Fruit fly (Drosophila melanogaster) whole organism, embryonic: ENCODE results near the gene CG5071.

Experiments used
- Atf6 ChIP-seq: fragments of 200-800 bp; sonication (Bioruptor generic); IDR thresholded peaks from 2 replicates; pipeline ENCODE4 v1.3.6; 2022; ENCODE audit warnings: missing biosample characterization, missing genetic modification characterization
- CG10267 ChIP-seq: fragments of 200-800 bp; sonication (Bioruptor generic); optimal IDR thresholded peaks from 2 replicates; lab custom pipeline; 2018; ENCODE audit warnings: missing biosample characterization, mild to moderate bottlenecking, missing genetic modification characterization, moderate library complexity
- CG10565 ChIP-seq: fragments of 200-800 bp; sonication (Bioruptor generic); optimal IDR thresholded peaks from 3 replicates; lab custom pipeline; 2016; ENCODE audit warnings: missing biosample characterization, mild to moderate bottlenecking, missing genetic modification characterization
- CG11456 ChIP-seq: fragments of 200-800 bp; sonication (Bioruptor generic); IDR thresholded peaks from 3 replicates; pipeline ENCODE4 v1.3.6; 2022; ENCODE audit warnings: missing biosample characterization, missing genetic modification characterization
- CG11695 ChIP-seq: fragments of 200-800 bp; sonication (Bioruptor generic); IDR thresholded peaks from 3 replicates; pipeline ENCODE4 v1.3.6; 2022; ENCODE audit warnings: missing biosample characterization, missing genetic modification characterization
- CG15696 ChIP-seq: fragments of 200-800 bp; sonication (Bioruptor generic); optimal IDR thresholded peaks from 2 replicates; lab custom pipeline; 2019; ENCODE audit warnings: missing biosample characterization, mild to moderate bottlenecking, missing genetic modification characterization, moderate library complexity
- CG1602 ChIP-seq: fragments of 200-800 bp; sonication (Bioruptor generic); optimal IDR thresholded peaks from 3 replicates; lab custom pipeline; 2016; ENCODE audit warnings: missing biosample characterization, missing genetic modification characterization
- CG17385 ChIP-seq: fragments of 200-800 bp; sonication (Bioruptor generic); optimal IDR thresholded peaks from 3 replicates; lab custom pipeline; 2018; ENCODE audit warnings: missing biosample characterization, mild to moderate bottlenecking, missing genetic modification characterization
- CG2199 ChIP-seq: fragments of 200-800 bp; sonication (Bioruptor generic); IDR thresholded peaks from 3 replicates; pipeline ENCODE4 v1.3.6; 2022; ENCODE audit warnings: missing biosample characterization, missing genetic modification characterization
- CG2678 ChIP-seq: fragments of 200-800 bp; sonication (Bioruptor generic); optimal IDR thresholded peaks from 3 replicates; lab custom pipeline; 2019; ENCODE audit warnings: missing biosample characterization, mild to moderate bottlenecking, missing genetic modification characterization, moderate library complexity
- CG2889 ChIP-seq: fragments of 200-800 bp; sonication (Bioruptor generic); IDR thresholded peaks from 3 replicates; pipeline ENCODE4 v1.3.6; 2022; ENCODE audit warnings: missing biosample characterization, missing genetic modification characterization
- CG30020 ChIP-seq: fragments of 200-800 bp; optimal IDR thresholded peaks from 2 replicates; lab custom pipeline; 2019; ENCODE audit warnings: missing biosample characterization, mild to moderate bottlenecking, missing genetic modification characterization, moderate library complexity
- CG3163 ChIP-seq: fragments of 200-800 bp; sonication (Bioruptor generic); optimal IDR thresholded peaks from 3 replicates; lab custom pipeline; 2016; ENCODE audit warnings: missing biosample characterization, missing genetic modification characterization
- CG3407 ChIP-seq: fragments of 200-800 bp; sonication (Bioruptor generic); optimal IDR thresholded peaks from 2 replicates; lab custom pipeline; 2018; ENCODE audit warnings: missing biosample characterization, mild to moderate bottlenecking, missing genetic modification characterization
- CG42726 ChIP-seq: fragments of 200-800 bp; sonication (Bioruptor generic); IDR thresholded peaks from 2 replicates; pipeline ENCODE4 v1.3.6; 2022; ENCODE audit warnings: missing biosample characterization, missing genetic modification characterization; ENCODE audit not compliant: partially characterized antibody
- CG6689 ChIP-seq: fragments of 200-800 bp; sonication (Bioruptor generic); IDR thresholded peaks from 2 replicates; pipeline ENCODE4 v1.3.6; 2022; ENCODE audit warnings: missing biosample characterization, missing genetic modification characterization
- CG8290 ChIP-seq, 3 experiments: fragments of 200-800 bp; sonication (Bioruptor generic); optimal IDR thresholded peaks; 2 replicates each; lab custom pipeline; 2016 to 2019; ENCODE audit warnings: missing biosample characterization in 3 of 3, missing genetic modification characterization in 3 of 3, mild to moderate bottlenecking in 2 of 3, moderate library complexity in 1 of 3
- CG8924 ChIP-seq: fragments of 200-800 bp; optimal IDR thresholded peaks from 3 replicates; lab custom pipeline; 2019; ENCODE audit warnings: missing biosample characterization, mild to moderate bottlenecking, missing genetic modification characterization, moderate library complexity
- Camta ChIP-seq: fragments of 200-800 bp; sonication (Bioruptor generic); optimal IDR thresholded peaks from 2 replicates; lab custom pipeline; 2016; ENCODE audit warnings: missing biosample characterization, missing genetic modification characterization
- CoRest ChIP-seq: fragments of 200-800 bp; sonication (Bioruptor generic); optimal IDR thresholded peaks from 3 replicates; lab custom pipeline; 2018; ENCODE audit warnings: missing biosample characterization, mild to moderate bottlenecking, missing genetic modification characterization, moderate library complexity
- D19A ChIP-seq: fragments of 200-800 bp; optimal IDR thresholded peaks from 3 replicates; lab custom pipeline; 2019; ENCODE audit warnings: missing biosample characterization, mild to moderate bottlenecking, missing genetic modification characterization, moderate library complexity
- D19B ChIP-seq: fragments of 200-800 bp; sonication (Bioruptor generic); optimal IDR thresholded peaks from 2 replicates; lab custom pipeline; 2017; ENCODE audit warnings: missing biosample characterization, mild to moderate bottlenecking, missing genetic modification characterization
- Ets65A ChIP-seq: fragments of 200-800 bp; sonication (Bioruptor generic); peaks from one replicate; lab custom pipeline; 2016; ENCODE audit warnings: missing biosample characterization, missing genetic modification characterization
- Hr3 ChIP-seq: fragments of 200-800 bp; sonication (Bioruptor generic); optimal IDR thresholded peaks from 3 replicates; lab custom pipeline; 2016; ENCODE audit warnings: missing biosample characterization, missing genetic modification characterization
- NC2α ChIP-seq: fragments of 200-800 bp; sonication (Bioruptor generic); optimal IDR thresholded peaks from 2 replicates; lab custom pipeline; 2016; ENCODE audit warnings: missing biosample characterization, missing genetic modification characterization
- Ssrp ChIP-seq: fragments of 200-800 bp; sonication (Bioruptor generic); optimal IDR thresholded peaks from 2 replicates; lab custom pipeline; 2018; ENCODE audit warnings: missing biosample characterization, mild to moderate bottlenecking, missing genetic modification characterization, moderate library complexity
- Usf ChIP-seq: fragments of 200-800 bp; sonication (Bioruptor generic); optimal IDR thresholded peaks from 2 replicates; lab custom pipeline; 2017; ENCODE audit warnings: missing genotype, missing biosample characterization, missing genetic modification characterization
- Xbp1 ChIP-seq: fragments of 200-800 bp; sonication (Bioruptor generic); optimal IDR thresholded peaks from 3 replicates; lab custom pipeline; 2016; ENCODE audit warnings: missing biosample characterization, mild to moderate bottlenecking, missing genetic modification characterization
- corto ChIP-seq: fragments of 200-800 bp; sonication (Bioruptor generic); optimal IDR thresholded peaks from 2 replicates; lab custom pipeline; 2016; ENCODE audit warnings: missing biosample characterization, mild to moderate bottlenecking, missing genetic modification characterization, moderate library complexity
- gcm ChIP-seq: fragments of 200-800 bp; sonication (Bioruptor generic); optimal IDR thresholded peaks from 2 replicates; lab custom pipeline; 2019; ENCODE audit warnings: missing biosample characterization, mild to moderate bottlenecking, missing genetic modification characterization, moderate library complexity
- lbe ChIP-seq: fragments of 200-800 bp; sonication (Bioruptor generic); optimal IDR thresholded peaks from 2 replicates; lab custom pipeline; 2016; ENCODE audit warnings: missing biosample characterization, mild to moderate bottlenecking, missing genetic modification characterization
- lola ChIP-seq, 3 experiments: fragments of >200 bp in 2 of 3; fragments of 200-800 bp in 1 of 3; sonication (Bioruptor generic) in 1 of 3; optimal IDR thresholded peaks; 2 replicates each; lab custom pipeline; 2017 to 2019; ENCODE audit warnings: missing biosample characterization in 3 of 3, missing genetic modification characterization in 3 of 3, mild to moderate bottlenecking in 1 of 3, moderate library complexity in 1 of 3
- nom ChIP-seq: fragments of 200-800 bp; sonication (Bioruptor generic); optimal IDR thresholded peaks from 2 replicates; lab custom pipeline; 2017; ENCODE audit warnings: missing biosample characterization, missing genetic modification characterization, mild to moderate bottlenecking, moderate library complexity, missing genetic modification reagents
- org-1 ChIP-seq: fragments of 200-800 bp; sonication (Bioruptor generic); optimal IDR thresholded peaks from 2 replicates; lab custom pipeline; 2017; ENCODE audit warnings: missing biosample characterization, missing genetic modification characterization
- phol ChIP-seq: fragments of 200-800 bp; sonication (Bioruptor generic); optimal IDR thresholded peaks from 3 replicates; lab custom pipeline; 2018; ENCODE audit warnings: missing biosample characterization, mild to moderate bottlenecking, missing genetic modification characterization, moderate library complexity
- pum ChIP-seq: fragments of 200-800 bp; sonication (Bioruptor generic); optimal IDR thresholded peaks from 2 replicates; lab custom pipeline; 2016; ENCODE audit warnings: missing biosample characterization, missing genetic modification characterization
- rib ChIP-seq: fragments of 200-800 bp; sonication (Bioruptor generic); IDR thresholded peaks from 2 replicates; pipeline ENCODE4 v1.3.6; 2022; ENCODE audit warnings: missing biosample characterization, missing genetic modification characterization
- slbo ChIP-seq: fragments of 200-800 bp; sonication (Bioruptor generic); IDR thresholded peaks from 2 replicates; pipeline ENCODE4 v1.3.6; 2022; ENCODE audit warnings: missing biosample characterization, missing genetic modification characterization
- sob ChIP-seq: fragments of 200-800 bp; sonication (Bioruptor generic); IDR thresholded peaks from 2 replicates; pipeline ENCODE4 v1.3.6; 2022; ENCODE audit warnings: missing biosample characterization, missing genetic modification characterization
- stwl ChIP-seq: fragments of 200-800 bp; sonication (Bioruptor generic); optimal IDR thresholded peaks from 3 replicates; lab custom pipeline; 2018; ENCODE audit warnings: missing biosample characterization, mild to moderate bottlenecking, missing genetic modification characterization, moderate library complexity
- tin ChIP-seq: fragments of 200-800 bp; sonication (Bioruptor generic); optimal IDR thresholded peaks from 3 replicates; lab custom pipeline; 2016; ENCODE audit warnings: missing biosample characterization, missing genetic modification characterization
- tio ChIP-seq: fragments of 200-800 bp; sonication (Bioruptor generic); optimal IDR thresholded peaks from 2 replicates; lab custom pipeline; 2017; ENCODE audit warnings: missing biosample characterization, missing genetic modification characterization, inconsistent platforms
- twi ChIP-seq: fragments of 200-800 bp; optimal IDR thresholded peaks from 2 replicates; lab custom pipeline; 2019; ENCODE audit warnings: missing biosample characterization, mild to moderate bottlenecking, missing genetic modification characterization, moderate library complexity
- zfh1 ChIP-seq: fragments of 200-800 bp; sonication (Bioruptor generic); IDR thresholded peaks from 3 replicates; pipeline ENCODE4 v1.3.6; 2022; ENCODE audit warnings: missing biosample characterization, missing genetic modification characterization

CG5071 gene

DNA sequence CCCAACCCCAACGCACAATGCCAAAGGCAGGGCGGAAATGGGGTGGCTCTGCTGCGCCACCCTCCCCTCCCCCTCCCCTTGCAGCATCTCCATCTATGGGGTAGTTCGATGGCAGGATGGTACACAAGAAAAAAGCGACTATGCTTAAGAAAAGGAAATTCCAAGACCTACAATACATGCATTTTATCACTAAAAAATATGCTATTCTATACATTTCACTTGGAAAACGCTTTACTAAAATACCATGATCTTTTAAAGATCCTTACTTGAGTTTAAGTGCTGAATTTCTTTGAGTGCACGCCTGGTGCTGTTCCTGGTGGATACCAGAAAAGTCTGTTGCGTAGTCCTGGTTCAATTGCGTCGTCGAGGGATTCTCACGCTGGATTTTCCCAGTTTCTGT, 12.9 kb downstream of the CG5071 start (continued):
- TF ChIP-seq CG10565 (GFP tag; lab: Kevin White, UChicago) (no peak), CG3407 (GFP tag; lab: Kevin White, UChicago) (peak; percentile 47), tio (peak; percentile 63), D19A (tag; lab: Kevin White, UChicago) (peak; percentile 58), gcm (GFP tag; lab: Kevin White, UChicago) (peak; percentile 44), CG15696 (tag; lab: Kevin White, UChicago) (peak; percentile 6), Ets65A (GFP tag; lab: Kevin White, UChicago) (peak; percentile 92), phol (tag; lab: Kevin White, UChicago) (peak; percentile 64), org-1 (GFP tag; lab: Kevin White, UChicago) (peak; percentile 62), pum (GFP tag; lab: Kevin White, UChicago) (peak; percentile 65), CG2678 (tag; lab: Kevin White, UChicago) (peak; percentile 78), CG17385 (peak; percentile 64), CG2199 (GFP tag; lab: Robert Waterston, UW) (no peak), Xbp1 (peak; percentile 77), slbo (GFP tag; lab: Robert Waterston, UW) (peak; percentile 80)

DNA sequence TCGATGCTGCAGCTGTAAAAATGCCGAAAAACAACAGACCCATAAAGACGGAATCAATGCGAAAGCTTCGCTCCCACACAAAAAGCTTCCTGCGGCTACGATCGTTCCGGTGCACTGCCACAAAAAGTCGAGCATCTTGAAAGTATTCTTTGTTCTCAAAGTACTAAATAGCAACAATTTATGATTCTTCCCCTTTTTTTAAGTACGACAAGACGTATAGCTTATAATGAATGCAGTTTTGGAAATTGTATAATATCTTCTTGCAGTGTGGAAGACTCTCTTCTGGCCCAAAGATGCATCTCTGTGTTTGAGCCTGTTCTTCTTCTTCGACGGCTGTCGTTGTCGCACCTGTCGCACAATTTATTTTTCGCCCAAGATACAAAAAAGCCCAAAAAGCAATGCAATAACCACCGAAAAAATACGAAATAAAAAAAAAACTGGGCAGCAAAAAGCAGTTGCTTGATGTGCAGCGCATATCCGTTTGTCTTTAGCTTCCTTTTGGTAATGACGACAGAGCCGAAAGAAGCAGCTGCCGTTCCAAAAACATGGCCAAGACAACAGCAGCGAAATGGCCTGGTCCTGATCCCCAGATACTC, 15.7 kb downstream of the CG5071 start:
- TF ChIP-seq lbe (GFP tag; lab: Kevin White, UChicago) (peak; percentile 60), Atf6 (GFP tag; lab: Robert Waterston, UW) (no peak), CG11456 (no peak), stwl (tag; lab: Kevin White, UChicago) (no peak), CG11695 (GFP tag; lab: Robert Waterston, UW) (no peak), Camta (GFP tag; lab: Kevin White, UChicago) (no peak), rib (GFP tag; lab: Robert Waterston, UW) (no peak), corto (GFP tag; lab: Kevin White, UChicago) (peak; percentile 83), Hr3 (GFP tag; lab: Kevin White, UChicago) (no peak), Usf (GFP tag; lab: Kevin White, UChicago) (no peak), Ets65A (GFP tag; lab: Kevin White, UChicago) (peak; percentile 2)

DNA sequence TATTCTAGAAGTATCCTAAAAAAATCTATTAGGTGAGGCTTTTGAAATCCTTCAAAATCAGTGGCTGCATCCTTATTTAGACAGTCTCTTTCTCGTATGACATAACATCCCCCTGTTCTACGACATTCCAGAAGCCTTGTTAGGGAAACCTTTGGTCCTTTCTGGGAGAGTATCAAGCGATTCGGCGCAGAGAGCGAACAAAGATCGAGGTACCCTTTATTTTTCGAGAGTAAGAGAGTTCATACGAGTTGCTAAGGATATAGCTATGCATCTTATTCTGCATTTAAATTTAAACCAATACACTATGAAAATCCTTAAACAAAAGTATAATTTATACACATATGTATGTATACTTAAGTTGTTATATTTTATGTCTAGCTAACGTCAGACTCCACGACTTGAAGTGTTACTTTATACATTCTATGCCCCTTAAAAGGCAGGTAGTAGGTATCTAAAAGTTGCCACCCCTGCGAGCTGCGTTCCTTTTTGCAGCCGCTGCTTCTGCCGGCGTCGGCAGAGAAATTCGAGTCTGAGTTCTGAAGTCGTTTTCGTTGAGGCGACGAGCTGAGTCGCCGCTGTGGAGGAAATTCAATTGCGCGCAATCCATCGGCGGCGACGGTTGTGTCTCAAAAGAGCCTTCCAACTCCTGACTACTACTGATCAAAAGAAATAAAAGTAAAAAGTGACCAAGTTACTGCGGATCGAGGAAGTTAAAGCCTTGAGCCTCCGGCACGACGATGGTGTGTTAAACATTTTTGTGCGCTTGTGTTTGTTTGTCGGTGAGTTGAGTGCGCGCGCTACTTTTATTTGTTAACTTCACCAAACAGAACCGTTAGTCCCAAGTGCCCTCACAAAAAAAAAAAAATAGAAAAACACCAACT, 19.3 kb downstream of the CG5071 start, which contains the start of gene jigr1:
jigr1 (plus strand) TSS at position 550 of the 881 bp plus-strand sequence.
- peak; percentile 47 for TF ChIP-seq CG1602 (GFP tag; lab: Kevin White, UChicago)
- TF ChIP-seq twi (tag; lab: Kevin White, UChicago) = peak; percentile 33
- peak in 1 of 3 experiments; percentile 77 for TF ChIP-seq lola (GFP tag; optimal IDR thresholded peaks at IDR 0.05; lab: Kevin White, UChicago)
- peak; percentile 78 for TF ChIP-seq CG10267
- TF ChIP-seq org-1 (GFP tag; lab: Kevin White, UChicago) = peak; percentile 15
- TF ChIP-seq D19A (tag; lab: Kevin White, UChicago) = peak; percentile 96
- TF ChIP-seq CG11695 (GFP tag; lab: Robert Waterston, UW) = 0 out of 3 replicates have a peak, but pooled peaks have one; percentile 34
- 0 out of 2 replicates have a peak, but pooled peaks have one; percentile 30 for TF ChIP-seq sob (GFP tag; lab: Robert Waterston, UW)
- peak; percentile 64 for TF ChIP-seq nom (GFP tag; lab: Kevin White, UChicago)
- TF ChIP-seq CG8924 (tag; lab: Kevin White, UChicago) = peak; percentile 74
- TF ChIP-seq Ssrp (tag; lab: Kevin White, UChicago) = peak; percentile 22
- TF ChIP-seq D19B = peak; percentile 91
- TF ChIP-seq CG3163 = no peak
- peak; percentile 5 for TF ChIP-seq tin
- no peak for TF ChIP-seq CG2889
- no peak for TF ChIP-seq NC2α
- peak; percentile 42; the same call in 1 of the 2 replicates for TF ChIP-seq CG6689 (GFP tag; lab: Robert Waterston, UW)
- peak; percentile 6 for TF ChIP-seq CG8290 (GFP tag; optimal IDR thresholded peaks at IDR 0.05; lab: Kevin White, UChicago)
- peak in 1 of 2 experiments; percentile 44 for TF ChIP-seq CG8290 (tag; optimal IDR thresholded peaks at IDR 0.05; lab: Kevin White, UChicago)
- no peak for TF ChIP-seq CG42726
- no peak for TF ChIP-seq CG30020 (tag; lab: Kevin White, UChicago)
- peak; percentile 60; the same call in 1 of the 3 replicates for TF ChIP-seq zfh1
- peak; percentile 37 for TF ChIP-seq CoRest (tag; lab: Kevin White, UChicago)
